Fruit fly (Drosophila melanogaster) whole organism, embryonic: ENCODE results near the gene CG42828.

Source experiments
- Atf6 ChIP-seq: fragments of 200-800 bp; sonication (Bioruptor generic); IDR thresholded peaks from 2 replicates; pipeline ENCODE4 v1.3.6; 2022; ENCODE audit warnings: missing biosample characterization, missing genetic modification characterization
- CG10267 ChIP-seq: fragments of 200-800 bp; sonication (Bioruptor generic); optimal IDR thresholded peaks from 2 replicates; lab custom pipeline; 2018; ENCODE audit warnings: missing biosample characterization, mild to moderate bottlenecking, missing genetic modification characterization, moderate library complexity
- CG10321 ChIP-seq: fragments of 200-800 bp; sonication (Bioruptor generic); IDR thresholded peaks from 2 replicates; pipeline ENCODE4 v1.3.6; 2022; ENCODE audit warnings: missing biosample characterization, missing genetic modification characterization
- CG10431 ChIP-seq: fragments of 200-800 bp; sonication (Bioruptor generic); optimal IDR thresholded peaks from 3 replicates; lab custom pipeline; 2018; ENCODE audit warnings: missing biosample characterization, mild to moderate bottlenecking, missing genetic modification characterization
- CG10462 ChIP-seq: fragments of 200-800 bp; sonication (Bioruptor generic); optimal IDR thresholded peaks from 2 replicates; lab custom pipeline; 2016; ENCODE audit warnings: missing biosample characterization, missing genetic modification characterization
- CG11398 ChIP-seq: fragments of 200-800 bp; sonication (Bioruptor generic); optimal IDR thresholded peaks from 2 replicates; lab custom pipeline; 2016; ENCODE audit warnings: missing biosample characterization, missing genetic modification characterization
- CG11696 ChIP-seq: fragments of 200-800 bp; sonication (Bioruptor generic); IDR thresholded peaks from 2 replicates; pipeline ENCODE4 v1.3.6; 2022; ENCODE audit warnings: missing biosample characterization, missing genetic modification characterization
- CG12744 ChIP-seq: fragments of 200-800 bp; sonication (Bioruptor generic); optimal IDR thresholded peaks from 2 replicates; lab custom pipeline; 2016; ENCODE audit warnings: missing biosample characterization, missing genetic modification characterization
- CG12769 ChIP-seq: fragments of 200-800 bp; sonication (Bioruptor generic); optimal IDR thresholded peaks from 2 replicates; lab custom pipeline; 2019; ENCODE audit warnings: missing biosample characterization, mild to moderate bottlenecking, missing genetic modification characterization, moderate library complexity
- CG14014 ChIP-seq: fragments of 200-800 bp; sonication (Bioruptor generic); IDR thresholded peaks from 2 replicates; pipeline ENCODE4 v1.3.6; 2022; ENCODE audit warnings: missing biosample characterization, missing genetic modification characterization
- CG14965 ChIP-seq: fragments of 200-800 bp; sonication (Bioruptor generic); optimal IDR thresholded peaks from 2 replicates; lab custom pipeline; 2016; ENCODE audit warnings: missing biosample characterization, missing genetic modification characterization, borderline replicate concordance
- CG15479 ChIP-seq: fragments of 200-800 bp; sonication (Bioruptor generic); optimal IDR thresholded peaks from 3 replicates; lab custom pipeline; 2019; ENCODE audit warnings: missing biosample characterization, mild to moderate bottlenecking, missing genetic modification characterization, moderate library complexity
- CG1603 ChIP-seq: fragments of 200-800 bp; sonication (Bioruptor generic); optimal IDR thresholded peaks from 2 replicates; lab custom pipeline; 2019; ENCODE audit warnings: missing biosample characterization, mild to moderate bottlenecking, missing genetic modification characterization, moderate library complexity
- CG16779 ChIP-seq: fragments of 200-800 bp; sonication (Bioruptor generic); IDR thresholded peaks from 2 replicates; pipeline ENCODE4 v1.3.6; 2022; ENCODE audit warnings: missing biosample characterization, missing genetic modification characterization
- CG31365 ChIP-seq: fragments of 200-800 bp; sonication (Bioruptor generic); optimal IDR thresholded peaks from 2 replicates; lab custom pipeline; 2018; ENCODE audit warnings: missing biosample characterization, mild to moderate bottlenecking, missing genetic modification characterization
- CG4360 ChIP-seq: fragments of 200-800 bp; sonication (Bioruptor generic); IDR thresholded peaks from 2 replicates; pipeline ENCODE4 v1.3.6; 2022; ENCODE audit warnings: missing biosample characterization, missing genetic modification characterization
- CG4424 ChIP-seq: fragments of 200-800 bp; sonication (Bioruptor generic); optimal IDR thresholded peaks from 3 replicates; lab custom pipeline; 2016; ENCODE audit warnings: missing biosample characterization, missing genetic modification characterization
- CG7745 ChIP-seq: fragments of 200-800 bp; sonication (Bioruptor generic); optimal IDR thresholded peaks from 2 replicates; lab custom pipeline; 2018; ENCODE audit warnings: missing biosample characterization, mild to moderate bottlenecking, missing genetic modification characterization, moderate library complexity
- CG7987 ChIP-seq: fragments of 200-800 bp; sonication (Bioruptor generic); optimal IDR thresholded peaks from 2 replicates; lab custom pipeline; 2018; ENCODE audit warnings: missing biosample characterization, mild to moderate bottlenecking, missing genetic modification characterization, moderate library complexity
- Gug ChIP-seq: fragments of 200-800 bp; sonication (Bioruptor generic); IDR thresholded peaks from 4 replicates; pipeline ENCODE4 v1.3.6; 2022; ENCODE audit warnings: missing biosample characterization, missing genetic modification characterization
- HmgZ ChIP-seq: fragments of 200-800 bp; sonication (Bioruptor generic); optimal IDR thresholded peaks from 2 replicates; lab custom pipeline; 2018; ENCODE audit warnings: missing biosample characterization, mild to moderate bottlenecking, missing genetic modification characterization
- MESR4 ChIP-seq: fragments of 200-800 bp; sonication (Bioruptor generic); optimal IDR thresholded peaks from 2 replicates; lab custom pipeline; 2018; ENCODE audit warnings: missing biosample characterization, mild to moderate bottlenecking, missing genetic modification characterization, moderate library complexity
- Nf-YA ChIP-seq: fragments of 200-800 bp; sonication (Bioruptor generic); IDR thresholded peaks from 2 replicates; pipeline ENCODE4 v1.3.6; 2022; ENCODE audit warnings: missing biosample characterization, missing genetic modification characterization
- Opbp ChIP-seq: fragments of 200-800 bp; sonication (Bioruptor generic); IDR thresholded peaks from 3 replicates; pipeline ENCODE4 v1.3.6; 2022; ENCODE audit warnings: missing biosample characterization, missing genetic modification characterization; ENCODE audit not compliant: partially characterized antibody
- Scr ChIP-seq: fragments of 200-800 bp; sonication (Bioruptor generic); IDR thresholded peaks from 2 replicates; pipeline ENCODE4 v1.3.6; 2022; ENCODE audit warnings: missing biosample characterization, missing genetic modification characterization; ENCODE audit not compliant: partially characterized antibody
- Sin3A ChIP-seq: fragments of >200 bp; optimal IDR thresholded peaks from 2 replicates; lab custom pipeline; 2018
- Stat92E ChIP-seq, 3 experiments: fragments of >200 bp in 2 of 3; fragments of 200-800 bp in 1 of 3; sonication (Bioruptor generic) in 1 of 3; optimal IDR thresholded peaks; 2 replicates each; lab custom pipeline; 2017 to 2019; ENCODE audit warnings: missing biosample characterization in 3 of 3, missing genetic modification characterization in 3 of 3, mild to moderate bottlenecking in 1 of 3, moderate library complexity in 1 of 3
- Vsx1 ChIP-seq: fragments of 200-800 bp; sonication (Bioruptor generic); optimal IDR thresholded peaks from 2 replicates; lab custom pipeline; 2017; ENCODE audit warnings: missing biosample characterization, mild to moderate bottlenecking, missing genetic modification characterization, missing genetic modification reagents
- YL-1 ChIP-seq: fragments of 200-800 bp; sonication (Bioruptor generic); optimal IDR thresholded peaks from 3 replicates; lab custom pipeline; 2017; ENCODE audit warnings: missing biosample characterization, mild to moderate bottlenecking, missing genetic modification characterization
- ci ChIP-seq: fragments of 200-800 bp; sonication (Bioruptor generic); IDR thresholded peaks from 3 replicates; pipeline ENCODE4 v1.3.6; 2022; ENCODE audit warnings: missing biosample characterization, missing genetic modification characterization
- da ChIP-seq: fragments of 200-800 bp; sonication (Bioruptor generic); optimal IDR thresholded peaks from 2 replicates; lab custom pipeline; 2016; ENCODE audit warnings: missing biosample characterization, missing genetic modification characterization
- dysf ChIP-seq: fragments of 200-800 bp; sonication (Bioruptor generic); IDR thresholded peaks from 3 replicates; pipeline ENCODE4 v1.3.6; 2022; ENCODE audit warnings: missing biosample characterization, missing genetic modification characterization
- fru ChIP-seq: fragments of >200 bp; optimal IDR thresholded peaks from 2 replicates; lab custom pipeline; 2017
- gt ChIP-seq: fragments of 200-800 bp; sonication (Bioruptor generic); IDR thresholded peaks from 2 replicates; pipeline ENCODE4 v1.3.6; 2022; ENCODE audit warnings: missing biosample characterization, missing genetic modification characterization
- hkb ChIP-seq, 2 experiments: fragments of 200-800 bp in 1 of 2; fragments of >200 bp in 1 of 2; sonication (Bioruptor generic) in 1 of 2; IDR thresholded peaks in 1 of 2; optimal IDR thresholded peaks in 1 of 2; 2 replicates each; pipeline versions ENCODE4 v1.3.6 to Lab custom; 2017 to 2022; ENCODE audit warnings: missing biosample characterization in 1 of 2, missing genetic modification characterization in 1 of 2
- ken ChIP-seq: fragments of 200-800 bp; sonication (Bioruptor generic); IDR thresholded peaks from 3 replicates; pipeline ENCODE4 v1.3.6; 2022; ENCODE audit warnings: missing biosample characterization, missing genetic modification characterization
- lov ChIP-seq, 2 experiments: fragments of 200-800 bp in 1 of 2; fragments of >200 bp in 1 of 2; sonication (Bioruptor generic) in 1 of 2; IDR thresholded peaks in 1 of 2; optimal IDR thresholded peaks in 1 of 2; 2 replicates in 1 of 2; 3 replicates in 1 of 2; pipeline versions ENCODE4 v1.3.6 to Lab custom; 2017 to 2022; ENCODE audit warnings: missing biosample characterization in 1 of 2, missing genetic modification characterization in 1 of 2
- mld ChIP-seq: fragments of 200-800 bp; sonication (Bioruptor generic); IDR thresholded peaks from 3 replicates; pipeline ENCODE4 v1.3.6; 2022; ENCODE audit warnings: missing biosample characterization, missing genetic modification characterization; ENCODE audit not compliant: partially characterized antibody
- nau ChIP-seq: fragments of 200-800 bp; sonication (Bioruptor generic); optimal IDR thresholded peaks from 3 replicates; lab custom pipeline; 2017; ENCODE audit warnings: missing biosample characterization, mild to moderate bottlenecking, missing genetic modification characterization, missing genetic modification reagents
- odd ChIP-seq: fragments of 200-800 bp; sonication (Bioruptor generic); optimal IDR thresholded peaks from 2 replicates; lab custom pipeline; 2017; ENCODE audit warnings: missing biosample characterization, mild to moderate bottlenecking, missing genetic modification characterization
- org-1 ChIP-seq: fragments of 200-800 bp; sonication (Bioruptor generic); optimal IDR thresholded peaks from 2 replicates; lab custom pipeline; 2017; ENCODE audit warnings: missing biosample characterization, missing genetic modification characterization
- peb ChIP-seq: fragments of 200-800 bp; sonication (Bioruptor generic); IDR thresholded peaks from 2 replicates; pipeline ENCODE4 v1.3.6; 2022; ENCODE audit warnings: missing biosample characterization, missing genetic modification characterization
- shn ChIP-seq: fragments of 200-800 bp; sonication (Bioruptor generic); optimal IDR thresholded peaks from 3 replicates; lab custom pipeline; 2016; ENCODE audit warnings: missing biosample characterization, missing genetic modification characterization
- sima ChIP-seq: fragments of 200-800 bp; sonication (Bioruptor generic); optimal IDR thresholded peaks from 2 replicates; lab custom pipeline; 2016; ENCODE audit warnings: missing biosample characterization, missing genetic modification characterization
- sisA ChIP-seq: fragments of 200-800 bp; sonication (Bioruptor generic); IDR thresholded peaks from 2 replicates; pipeline ENCODE4 v1.3.6; 2022; ENCODE audit warnings: missing biosample characterization, missing genetic modification characterization
- slbo ChIP-seq: fragments of 200-800 bp; sonication (Bioruptor generic); IDR thresholded peaks from 2 replicates; pipeline ENCODE4 v1.3.6; 2022; ENCODE audit warnings: missing biosample characterization, missing genetic modification characterization
- ssp ChIP-seq: fragments of 200-800 bp; sonication (Bioruptor generic); IDR thresholded peaks from 2 replicates; pipeline ENCODE4 v1.3.6; 2022; ENCODE audit warnings: missing biosample characterization, missing genetic modification characterization
- sug ChIP-seq: fragments of 200-800 bp; optimal IDR thresholded peaks from 2 replicates; lab custom pipeline; 2019; ENCODE audit warnings: missing biosample characterization, mild to moderate bottlenecking, missing genetic modification characterization, moderate library complexity
- ttk ChIP-seq: fragments of 200-800 bp; sonication (Bioruptor generic); IDR thresholded peaks from 2 replicates; pipeline ENCODE4 v2.1.2; 2022; ENCODE audit warnings: missing biosample characterization, missing genetic modification characterization
- twi ChIP-seq: fragments of 200-800 bp; optimal IDR thresholded peaks from 2 replicates; lab custom pipeline; 2019; ENCODE audit warnings: missing biosample characterization, mild to moderate bottlenecking, missing genetic modification characterization, moderate library complexity
- vnd ChIP-seq: fragments of 200-800 bp; sonication (Bioruptor generic); IDR thresholded peaks from 3 replicates; pipeline ENCODE4 v1.3.6; 2022; ENCODE audit warnings: missing biosample characterization, missing genetic modification characterization; ENCODE audit not compliant: partially characterized antibody

Gene CG42828

dm6 chr3R:23335577-23335976 lies 37.9 kb upstream of the CG42828 start (continued):
- TF ChIP-seq Sin3A (lab: Kevin White, UChicago) (no peak), CG4360 (GFP tag; lab: Robert Waterston, UW) (no peak), CG7745 (tag; lab: Kevin White, UChicago) (no peak), nau (no peak), CG10462 (GFP tag; lab: Kevin White, UChicago) (peak; percentile 8), CG15479 (no peak), ssp (GFP tag; lab: Robert Waterston, UW) (no peak), hkb (optimal IDR thresholded peaks at IDR 0.05; lab: Kevin White, UChicago) (no peak), hkb (GFP tag; IDR thresholded peaks at IDR 0.05; lab: Robert Waterston, UW) (peak; percentile 61), peb (GFP tag; lab: Robert Waterston, UW) (0 out of 2 replicates have a peak, but pooled peaks have one; percentile 14), twi (tag; lab: Kevin White, UChicago) (peak; percentile 50), Atf6 (GFP tag; lab: Robert Waterston, UW) (peak; percentile 71), dysf (GFP tag; lab: Robert Waterston, UW) (peak; percentile 84; the same call in 2 of the 3 replicates), ttk (no peak), Stat92E (GFP tag; optimal IDR thresholded peaks at IDR 0.05; lab: Kevin White, UChicago) (no peak), sima (GFP tag; lab: Kevin White, UChicago) (no peak), CG10267 (tag; lab: Kevin White, UChicago) (peak; percentile 70), gt (GFP tag; lab: Robert Waterston, UW) (no peak), da (no peak), slbo (GFP tag; lab: Robert Waterston, UW) (peak; percentile 78), CG14965 (GFP tag; lab: Kevin White, UChicago) (no peak), CG11398 (GFP tag; lab: Kevin White, UChicago) (no peak), odd (GFP tag; lab: Kevin White, UChicago) (peak; percentile 75), sug (tag; lab: Kevin White, UChicago) (peak; percentile 86), CG12769 (no peak), CG1603 (tag; lab: Kevin White, UChicago) (no peak), vnd (GFP tag; lab: Robert Waterston, UW) (no peak), CG31365 (tag; lab: Kevin White, UChicago) (peak; percentile 30), Gug (GFP tag; lab: Robert Waterston, UW) (peak; percentile 22; the same call in 1 of the 4 replicates), MESR4 (no peak), Opbp (GFP tag; lab: Robert Waterston, UW) (no peak), CG11696 (GFP tag; lab: Robert Waterston, UW) (peak; percentile 56; the same call in 1 of the 2 replicates), shn (GFP tag; lab: Kevin White, UChicago) (no peak), CG4424 (GFP tag; lab: Kevin White, UChicago) (peak; percentile 71), Nf-YA (GFP tag; lab: Robert Waterston, UW) (no peak), CG7987 (GFP tag; lab: Kevin White, UChicago) (peak; percentile 51), YL-1 (peak; percentile 18), Scr (GFP tag; lab: Robert Waterston, UW) (no peak), mld (GFP tag; lab: Robert Waterston, UW) (no peak), sisA (GFP tag; lab: Robert Waterston, UW) (peak; percentile 39), fru (lab: Kevin White, UChicago) (no peak), ken (peak; percentile 35; the same call in 1 of the 3 replicates), org-1 (GFP tag; lab: Kevin White, UChicago) (peak; percentile 60), CG14014 (peak; percentile 73), HmgZ (tag; lab: Kevin White, UChicago) (peak; percentile 60), Vsx1 (GFP tag; lab: Kevin White, UChicago) (peak; percentile 58), ci (peak; percentile 62; the same call in 2 of the 3 replicates), CG16779 (GFP tag; lab: Robert Waterston, UW) (no peak), CG10321 (GFP tag; lab: Robert Waterston, UW) (no peak), CG12744 (GFP tag; lab: Kevin White, UChicago) (no peak), CG10431 (GFP tag; lab: Kevin White, UChicago) (no peak), lov (optimal IDR thresholded peaks at IDR 0.05; lab: Kevin White, UChicago) (no peak), lov (GFP tag; IDR thresholded peaks at IDR 0.05; lab: Robert Waterston, UW) (no peak)
